Worm (Caenorhabditis elegans): ENCODE data around the gene T24H7.8.

DNA sequence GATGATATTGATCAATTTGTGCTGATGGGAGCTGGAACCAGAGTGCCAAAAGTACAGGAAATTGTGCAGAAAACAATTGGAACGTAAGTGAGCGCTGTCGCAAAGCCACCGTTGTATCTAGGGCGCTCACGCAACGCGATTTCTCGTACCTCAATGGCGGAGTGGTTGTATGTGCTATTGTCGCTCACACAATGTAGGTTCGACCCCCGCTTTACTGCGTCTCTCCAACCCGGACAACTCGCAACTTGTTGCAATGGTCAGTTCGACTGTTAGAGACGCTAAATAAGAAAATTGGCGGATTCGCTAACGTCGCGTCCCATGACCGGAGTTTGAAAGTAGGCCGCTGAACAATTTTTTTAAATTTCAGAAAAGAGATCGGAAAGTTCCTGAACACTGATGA, 6.6 kb downstream of the T24H7.8 start:
- TF ChIP-seq him-1 (tag; optimal IDR thresholded peaks at IDR 0.05) (no peak), dao-5 (tag; optimal IDR thresholded peaks at IDR 0.05) (peak; percentile 23)
